Fruit fly (Drosophila melanogaster) whole organism, pupa: ENCODE measurements around the gene gry.
A peak's percentile ranks its signal among the peaks of the same experiment; 100 is the strongest.

Source experiments
- CG10348 ChIP-seq: fragments of 200-800 bp; sonication (Bioruptor generic); IDR thresholded peaks from 2 replicates; pipeline ENCODE4 v1.3.6; 2022; ENCODE audit warnings: missing biosample characterization, missing genetic modification characterization
- CG12605 ChIP-seq: fragments of 200-800 bp; sonication (Bioruptor generic); IDR thresholded peaks from 2 replicates; pipeline ENCODE4 v1.3.6; 2022; ENCODE audit warnings: missing biosample characterization, missing genetic modification characterization
- CG9948 ChIP-seq: fragments of 200-800 bp; sonication (Bioruptor generic); optimal IDR thresholded peaks from 2 replicates; lab custom pipeline; 2018; ENCODE audit warnings: missing biosample characterization, mild to moderate bottlenecking, missing genetic modification characterization, moderate library complexity
- EcR ChIP-seq: fragments of 200-800 bp; sonication (Bioruptor generic); optimal IDR thresholded peaks from 3 replicates; lab custom pipeline; 2019; ENCODE audit warnings: missing biosample characterization, missing genetic modification characterization, mild to moderate bottlenecking, moderate library complexity, missing genetic modification reagents
- Snoo ChIP-seq: fragments of 200-800 bp; sonication (Bioruptor generic); optimal IDR thresholded peaks from 3 replicates; lab custom pipeline; 2017; ENCODE audit warnings: missing biosample characterization, mild to moderate bottlenecking, missing genetic modification characterization, inconsistent platforms
- gl ChIP-seq: fragments of 200-800 bp; sonication (Bioruptor generic); optimal IDR thresholded peaks from 2 replicates; lab custom pipeline; 2018; ENCODE audit warnings: missing biosample characterization, mild to moderate bottlenecking, missing genetic modification characterization

DNA sequence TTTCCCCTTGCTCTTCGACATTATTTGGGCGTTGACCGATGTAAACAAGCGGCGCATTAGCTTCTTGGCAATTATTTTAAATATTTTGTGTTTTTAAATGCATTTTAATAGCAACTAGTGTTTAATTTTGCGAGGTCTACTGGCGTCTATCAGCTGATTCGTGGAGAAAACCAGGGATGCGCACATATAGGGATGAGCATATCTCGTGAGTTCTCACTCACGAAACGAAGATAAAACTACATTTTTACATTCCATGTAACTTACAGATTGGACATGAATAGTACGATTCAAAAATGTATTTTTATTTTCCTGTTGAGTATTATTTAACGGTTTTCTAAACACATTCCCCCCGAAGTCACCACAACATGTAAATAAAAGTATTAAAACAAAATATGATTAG lies 1.4 kb upstream of the gry start, which contains the start of gene CG14966:
- TF ChIP-seq EcR (GFP tag; lab: Kevin White, UChicago) (no peak), CG10348 (no peak), Snoo (no peak), CG9948 (tag; lab: Kevin White, UChicago) (no peak), gl (tag; lab: Kevin White, UChicago) (peak; percentile 6), CG12605 (GFP tag; lab: Robert Waterston, UW) (0 out of 2 replicates have a peak, but pooled peaks have one; percentile 19)
